Worm (Caenorhabditis elegans) whole organism, L4 larva: ENCODE measurements around the gene nas-19.

Source experiments
- F10B5.3 ChIP-seq: sonication (generic microtip); optimal IDR thresholded peaks from 2 replicates; lab custom pipeline; 2016; ENCODE audit warnings: mild to moderate bottlenecking, missing genetic modification characterization, missing compliant biosample characterization
- F26F4.8 ChIP-seq: fragments of 200-800 bp; sonication (Bioruptor generic); conservative IDR thresholded peaks from 2 replicates; pipeline ENCODE4 v1.3.6; 2022; ENCODE audit warnings: missing genetic modification characterization, missing compliant biosample characterization
- F44E2.7 ChIP-seq: fragments of 200-800 bp; sonication (Bioruptor generic); IDR thresholded peaks from 2 replicates; pipeline ENCODE4 v2.1.2; 2022; ENCODE audit warnings: missing genetic modification characterization, missing compliant biosample characterization
- Y48G9A.11 ChIP-seq: fragments of 200-800 bp; sonication (Bioruptor generic); IDR thresholded peaks from 2 replicates; pipeline ENCODE4 v1.3.6; 2022; ENCODE audit warnings: missing genetic modification reagents, missing genetic modification characterization, missing compliant biosample characterization
- Y75B8A.6 ChIP-seq: fragments of 200-800 bp; sonication (Bioruptor generic); IDR thresholded peaks from 2 replicates; pipeline ENCODE4 v1.3.6; 2022; ENCODE audit warnings: missing genetic modification reagents, missing genetic modification characterization, missing compliant biosample characterization
- ceh-32 ChIP-seq: sonication (generic microtip); optimal IDR thresholded peaks from 2 replicates; lab custom pipeline; 2016; ENCODE audit warnings: mild to moderate bottlenecking, missing genetic modification characterization, missing compliant biosample characterization; ENCODE audit not compliant: poor library complexity
- ceh-44 ChIP-seq: fragments of 200-800 bp; sonication (Bioruptor generic); IDR thresholded peaks from 2 replicates; pipeline ENCODE4 v1.3.6; 2022; ENCODE audit warnings: missing genetic modification reagents, missing genetic modification characterization, missing compliant biosample characterization
- ceh-62 ChIP-seq: sonication (generic microtip); optimal IDR thresholded peaks from 2 replicates; lab custom pipeline; 2017; ENCODE audit warnings: missing biosample characterization, missing genetic modification characterization
- ctbp-1 ChIP-seq: fragments of 200-800 bp; sonication (Bioruptor generic); IDR thresholded peaks from 2 replicates; pipeline ENCODE4 v1.3.6; 2022; ENCODE audit warnings: missing genetic modification reagents, missing genetic modification characterization, missing compliant biosample characterization
- daf-16 ChIP-seq, 3 experiments: sonication (generic microtip); optimal IDR thresholded peaks; 2 replicates each; lab custom pipeline; 2016 to 2017; ENCODE audit warnings: missing genetic modification characterization in 3 of 3, missing genetic modification reagents in 3 of 3, mild to moderate bottlenecking in 2 of 3, missing compliant biosample characterization in 2 of 3, missing biosample characterization in 1 of 3, moderate library complexity in 1 of 3
- dmd-6 ChIP-seq: fragments of 200-800 bp; sonication (Bioruptor generic); IDR thresholded peaks from 2 replicates; pipeline ENCODE4 v1.3.6; 2022; ENCODE audit warnings: missing genetic modification reagents, missing genetic modification characterization, missing compliant biosample characterization
- dmd-8 ChIP-seq: fragments of 200-800 bp; sonication (Bioruptor generic); IDR thresholded peaks from 2 replicates; pipeline ENCODE4 v1.3.6; 2022; ENCODE audit warnings: missing genetic modification characterization, missing compliant biosample characterization
- dmd-9 ChIP-seq: fragments of 200-800 bp; sonication (Bioruptor generic); IDR thresholded peaks from 2 replicates; pipeline ENCODE4 v1.3.6; 2022; ENCODE audit warnings: missing genetic modification reagents, missing genetic modification characterization, missing compliant biosample characterization
- fos-1 ChIP-seq: fragments of 150-350 bp; optimal IDR thresholded peaks from 2 replicates; lab custom pipeline; 2014; ENCODE audit warnings: missing biosample characterization, missing genetic modification characterization
- gei-8 ChIP-seq: fragments of 200-800 bp; sonication (Bioruptor generic); optimal IDR thresholded peaks from 2 replicates; lab custom pipeline; 2018; ENCODE audit warnings: mild to moderate bottlenecking, missing genetic modification characterization, missing compliant biosample characterization
- hlh-11 ChIP-seq: fragments of 200-800 bp; sonication (Bioruptor generic); optimal IDR thresholded peaks from 2 replicates; lab custom pipeline; 2018; ENCODE audit warnings: mild to moderate bottlenecking, missing genetic modification characterization, missing compliant biosample characterization
- hmg-1.1 ChIP-seq: fragments of 200-800 bp; sonication (Bioruptor generic); IDR thresholded peaks from 2 replicates; pipeline ENCODE4 v1.3.6; 2022; ENCODE audit warnings: missing genetic modification reagents, missing genetic modification characterization, missing compliant biosample characterization
- jun-1 ChIP-seq: fragments of 150-350 bp; optimal IDR thresholded peaks from 2 replicates; lab custom pipeline; 2014; ENCODE audit warnings: missing biosample characterization, missing genetic modification reagents, missing genetic modification characterization
- lim-7 ChIP-seq: fragments of 200-800 bp; sonication (Bioruptor generic); IDR thresholded peaks from 2 replicates; pipeline ENCODE4 v1.3.6; 2022; ENCODE audit warnings: missing genetic modification characterization, missing compliant biosample characterization
- lin-38 ChIP-seq: fragments of 200-800 bp; sonication (Bioruptor generic); IDR thresholded peaks from 2 replicates; pipeline ENCODE4 v1.3.6; 2022; ENCODE audit warnings: missing genetic modification reagents, missing genetic modification characterization, missing compliant biosample characterization
- lsy-2 ChIP-seq, 2 experiments: fragments of 150-350 bp in 1 of 2; sonication (generic microtip) in 1 of 2; optimal IDR thresholded peaks; 2 replicates each; lab custom pipeline; 2014 to 2017; ENCODE audit warnings: missing biosample characterization in 2 of 2, missing genetic modification characterization in 2 of 2
- madf-5 ChIP-seq, 2 experiments: fragments of 200-800 bp; sonication (Bioruptor generic); IDR thresholded peaks; 2 replicates each; pipeline ENCODE4 v1.3.6; 2022; ENCODE audit warnings: missing compliant biosample characterization in 2 of 2, missing genetic modification characterization in 2 of 2
- madf-9 ChIP-seq: fragments of 200-800 bp; sonication (Bioruptor generic); conservative IDR thresholded peaks from 2 replicates; pipeline ENCODE4 v1.3.6; 2022; ENCODE audit warnings: missing genetic modification reagents, missing genetic modification characterization, missing compliant biosample characterization
- mdl-1 ChIP-seq, 2 experiments: fragments of 150-350 bp in 1 of 2; sonication (generic microtip) in 1 of 2; optimal IDR thresholded peaks; 2 replicates each; lab custom pipeline; 2014 to 2017; ENCODE audit warnings: missing biosample characterization in 2 of 2, missing genetic modification characterization in 2 of 2
- mep-1 ChIP-seq: fragments of 150-350 bp; sonication (generic microtip); optimal IDR thresholded peaks from 3 replicates; lab custom pipeline; 2014; ENCODE audit warnings: missing biosample characterization, missing genetic modification characterization
- mes-2 ChIP-seq: sonication (generic microtip); optimal IDR thresholded peaks from 2 replicates; lab custom pipeline; 2016; ENCODE audit warnings: missing genotype, mild to moderate bottlenecking, missing genetic modification characterization, missing compliant biosample characterization; ENCODE audit not compliant: poor library complexity, severe bottlenecking
- mxl-3 ChIP-seq: fragments of 200-800 bp; sonication (Bioruptor generic); optimal IDR thresholded peaks from 2 replicates; lab custom pipeline; 2018; ENCODE audit warnings: mild to moderate bottlenecking, missing genetic modification characterization, missing compliant biosample characterization
- nhr-25 ChIP-seq: sonication (generic microtip); optimal IDR thresholded peaks from 2 replicates; lab custom pipeline; 2017; ENCODE audit warnings: missing genetic modification characterization, mild to moderate bottlenecking, missing compliant biosample characterization, antibody characterized with exemption, moderate library complexity, borderline replicate concordance; ENCODE audit not compliant: insufficient read depth
- nhr-41 ChIP-seq: fragments of 200-800 bp; sonication (Bioruptor generic); IDR thresholded peaks from 2 replicates; pipeline ENCODE4 v1.3.6; 2022; ENCODE audit warnings: missing genetic modification reagents, missing genetic modification characterization, missing compliant biosample characterization
- nhr-42 ChIP-seq: fragments of 200-800 bp; sonication (Bioruptor generic); IDR thresholded peaks from 2 replicates; pipeline ENCODE4 v1.3.6; 2022; ENCODE audit warnings: missing genetic modification characterization, missing compliant biosample characterization
- php-3 ChIP-seq: fragments of 200-800 bp; sonication (Bioruptor generic); IDR thresholded peaks from 2 replicates; pipeline ENCODE4 v1.3.6; 2022; ENCODE audit warnings: missing genetic modification reagents, missing genetic modification characterization, missing compliant biosample characterization
- pqm-1 ChIP-seq: sonication (generic microtip); optimal IDR thresholded peaks from 2 replicates; lab custom pipeline; 2017; ENCODE audit warnings: missing biosample characterization, missing genetic modification characterization
- saeg-2 ChIP-seq: fragments of 200-800 bp; sonication (Bioruptor generic); IDR thresholded peaks from 2 replicates; pipeline ENCODE4 v1.3.6; 2022; ENCODE audit warnings: missing genetic modification reagents, missing genetic modification characterization, missing compliant biosample characterization
- sdz-12 ChIP-seq: fragments of 200-800 bp; sonication (Bioruptor generic); optimal IDR thresholded peaks from 2 replicates; lab custom pipeline; 2018; ENCODE audit warnings: mild to moderate bottlenecking, missing genetic modification characterization, missing compliant biosample characterization
- snpc-1.2 ChIP-seq: fragments of 200-800 bp; sonication (Bioruptor generic); IDR thresholded peaks from 2 replicates; pipeline ENCODE4 v1.3.6; 2022; ENCODE audit warnings: missing genetic modification reagents, missing genetic modification characterization, missing compliant biosample characterization
- snpc-4 ChIP-seq: fragments of 150-350 bp; optimal IDR thresholded peaks from 2 replicates; lab custom pipeline; 2014; ENCODE audit warnings: missing biosample characterization, missing genetic modification characterization
- spr-1 ChIP-seq: sonication (generic microtip); optimal IDR thresholded peaks from 2 replicates; lab custom pipeline; 2016; ENCODE audit warnings: mild to moderate bottlenecking, missing genetic modification characterization, missing compliant biosample characterization
- tra-1 ChIP-seq: fragments of 200-800 bp; sonication (Bioruptor generic); IDR thresholded peaks from 2 replicates; pipeline ENCODE4 v1.3.6; 2022; ENCODE audit warnings: missing genetic modification reagents, missing genetic modification characterization, missing compliant biosample characterization
- unc-130 ChIP-seq: sonication (generic microtip); optimal IDR thresholded peaks from 2 replicates; lab custom pipeline; 2016; ENCODE audit warnings: missing genetic modification reagents, missing genetic modification characterization, missing compliant biosample characterization
- unc-62 ChIP-seq, 3 experiments: fragments of 150-350 bp in 1 of 3; sonication (generic microtip); optimal IDR thresholded peaks in 2 of 3; peaks in 1 of 3; 1 replicate in 1 of 3; 2 replicates in 2 of 3; lab custom pipeline; 2014 to 2017; ENCODE audit warnings: missing biosample characterization in 3 of 3, missing genetic modification characterization in 3 of 3, missing genetic modification reagents in 3 of 3, missing genotype in 1 of 3
- vab-7 ChIP-seq: fragments of 200-800 bp; sonication (Bioruptor generic); IDR thresholded peaks from 2 replicates; pipeline ENCODE4 v1.3.6; 2022; ENCODE audit warnings: missing genetic modification reagents, missing genetic modification characterization, missing compliant biosample characterization
- zip-2 ChIP-seq: fragments of 150-350 bp; optimal IDR thresholded peaks from 2 replicates; lab custom pipeline; 2014; ENCODE audit warnings: missing biosample characterization, missing genetic modification characterization
- ztf-11 ChIP-seq: fragments of 150-350 bp; optimal IDR thresholded peaks from 2 replicates; lab custom pipeline; 2014; ENCODE audit warnings: missing biosample characterization, missing genetic modification characterization
- ztf-7 ChIP-seq: fragments of 150-350 bp; optimal IDR thresholded peaks from 2 replicates; lab custom pipeline; 2014; ENCODE audit warnings: missing biosample characterization, missing genetic modification characterization

Gene nas-19

DNA sequence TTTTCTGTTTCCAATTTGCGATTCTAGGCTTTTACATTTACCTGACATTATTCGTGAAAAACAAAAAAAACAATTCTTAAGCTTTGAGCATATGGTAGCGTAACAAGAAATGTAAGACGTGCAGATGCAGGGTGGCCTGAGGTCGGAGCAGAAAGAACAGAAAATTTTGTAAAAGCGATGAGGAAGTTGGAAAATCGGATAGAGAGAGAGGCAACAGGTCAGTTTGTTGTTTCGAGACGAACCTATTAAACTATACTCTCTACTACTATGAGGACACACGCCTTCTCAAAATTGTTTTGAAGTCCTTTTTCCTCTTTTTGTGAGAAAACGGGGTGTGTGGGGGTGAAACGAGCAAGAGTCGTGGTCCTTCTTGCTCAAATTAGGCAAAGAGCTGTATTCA, 19.1 kb upstream of the nas-19 start, which contains the start of gene des-2:
Gene des-2, minus strand, starts transcription at position 101 of the 400 bp plus-strand sequence.
- TF ChIP-seq madf-5 (GFP tag; IDR thresholded peaks at IDR 0.05; lab: Robert Waterston, UW) (no peak), ctbp-1 (GFP tag; lab: Robert Waterston, UW) (no peak), daf-16 (GFP tag; optimal IDR thresholded peaks at IDR 0.05; lab: Kevin White, UChicago) (no peak), daf-16 (tag; optimal IDR thresholded peaks at IDR 0.05; lab: Kevin White, UChicago) (no peak), F26F4.8 (no peak), dmd-8 (no peak), nhr-42 (GFP tag; lab: Robert Waterston, UW) (no peak), mxl-3 (GFP tag; lab: Kevin White, UChicago) (no peak), pqm-1 (tag; lab: Kevin White, UChicago) (no peak), ceh-44 (GFP tag; lab: Robert Waterston, UW) (no peak)
- TF ChIP-seq, all 104 proteins: peak for 0

DNA sequence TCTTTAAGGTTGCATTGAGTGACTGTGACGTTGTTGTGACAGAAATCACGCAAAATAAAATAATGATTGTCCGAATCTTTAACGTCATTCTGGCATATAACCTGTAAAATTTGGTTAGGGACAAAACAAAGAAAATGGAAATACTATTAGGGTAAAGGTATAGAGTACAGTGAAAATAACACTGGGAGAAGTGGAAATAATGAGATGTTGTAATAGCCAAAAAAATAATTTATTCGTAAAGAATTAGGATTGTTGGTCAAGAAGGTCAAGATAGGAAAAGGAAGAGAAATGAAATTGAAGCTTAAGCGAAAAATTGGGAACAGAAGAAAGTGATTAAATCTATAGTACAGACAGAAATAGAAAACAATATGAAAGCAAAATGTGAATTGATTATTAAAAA, 12.5 kb upstream of the nas-19 start, which contains the start of gene deg-3:
Gene deg-3, minus strand, starts transcription at position 101 of the 400 bp plus-strand sequence.
- no peak for TF ChIP-seq F10B5.3 (tag; lab: Kevin White, UChicago)
- TF ChIP-seq lsy-2 (tag; optimal IDR thresholded peaks at IDR 0.05; lab: Kevin White, UChicago), result no peak
- no peak for TF ChIP-seq zip-2 (tag; lab: Kevin White, UChicago)
- TF ChIP-seq hmg-1.1, result no peak
- no peak for TF ChIP-seq lim-7 (GFP tag; lab: Robert Waterston, UW)
- TF ChIP-seq mep-1 (tag; lab: Kevin White, UChicago), result no peak
- TF ChIP-seq Y75B8A.6, result no peak
- TF ChIP-seq ceh-62, result no peak
- no peak for TF ChIP-seq spr-1
- TF ChIP-seq lin-38, result no peak
- TF ChIP-seq fos-1 (tag; lab: Kevin White, UChicago), result no peak
- no peak for TF ChIP-seq saeg-2 (GFP tag; lab: Robert Waterston, UW)

DNA sequence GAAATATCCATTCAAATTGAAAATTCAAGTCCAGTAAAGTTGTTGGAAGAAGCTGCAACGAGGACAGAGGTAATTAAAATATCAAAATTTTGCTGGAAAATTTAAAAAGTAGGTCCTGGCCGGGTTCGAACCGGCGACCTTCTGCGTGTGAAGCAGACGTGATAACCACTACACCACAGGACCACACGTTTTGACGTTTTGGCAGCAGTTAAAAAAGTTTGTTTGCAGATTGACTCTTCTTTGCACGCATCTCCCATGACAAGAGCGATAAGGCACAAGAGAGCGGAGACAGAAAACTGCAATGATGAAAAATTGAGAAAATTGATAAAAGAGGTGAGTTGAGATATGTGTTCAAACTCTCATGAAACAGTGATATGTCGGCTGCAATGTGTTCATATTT, 9.6 kb upstream of the nas-19 start:
- TF ChIP-seq nhr-25 (tag; lab: Kevin White, UChicago) (no peak), madf-9 (peak; percentile 45; the same call in 1 of the 2 replicates), snpc-4 (tag; lab: Kevin White, UChicago) (no peak), snpc-1.2 (GFP tag; lab: Robert Waterston, UW) (peak; percentile 77; the same call in 1 of the 2 replicates), ceh-44 (GFP tag; lab: Robert Waterston, UW) (0 out of 2 replicates have a peak, but pooled peaks have one; percentile 18), mep-1 (tag; lab: Kevin White, UChicago) (no peak), lsy-2 (tag; optimal IDR thresholded peaks at IDR 0.05; lab: Kevin White, UChicago) (no peak), jun-1 (tag; lab: Kevin White, UChicago) (no peak), vab-7 (GFP tag; lab: Robert Waterston, UW) (peak; percentile 64), mes-2 (tag; lab: Kevin White, UChicago) (peak; percentile 69), dmd-9 (GFP tag; lab: Robert Waterston, UW) (0 out of 2 replicates have a peak, but pooled peaks have one; percentile 54), php-3 (GFP tag; lab: Robert Waterston, UW) (peak; percentile 53; the same call in 1 of the 2 replicates), ceh-32 (tag; lab: Kevin White, UChicago) (no peak), Y48G9A.11 (GFP tag; lab: Robert Waterston, UW) (0 out of 2 replicates have a peak, but pooled peaks have one; percentile 22), unc-130 (no peak), F26F4.8 (no peak), mdl-1 (tag; optimal IDR thresholded peaks at IDR 0.05; lab: Kevin White, UChicago) (no peak), F10B5.3 (tag; lab: Kevin White, UChicago) (no peak), F44E2.7 (GFP tag; lab: Robert Waterston, UW) (0 out of 2 replicates have a peak, but pooled peaks have one; percentile 52), sdz-12 (GFP tag; lab: Kevin White, UChicago) (no peak), ztf-11 (no peak), unc-62 (GFP tag; optimal IDR thresholded peaks at IDR 0.05 in 1 of 2; lab: Kevin White, UChicago) (no peak), unc-62 (tag; optimal IDR thresholded peaks at IDR 0.05; lab: Kevin White, UChicago) (no peak), daf-16 (GFP tag; optimal IDR thresholded peaks at IDR 0.05; lab: Kevin White, UChicago) (peak in 1 of 2 experiments; percentile 53), daf-16 (tag; optimal IDR thresholded peaks at IDR 0.05; lab: Kevin White, UChicago) (no peak), dmd-6 (GFP tag; lab: Robert Waterston, UW) (peak; percentile 82), hmg-1.1 (peak; percentile 71), nhr-41 (GFP tag; lab: Robert Waterston, UW) (no peak), hlh-11 (tag; lab: Kevin White, UChicago) (peak; percentile 77), ctbp-1 (GFP tag; lab: Robert Waterston, UW) (no peak), ztf-7 (no peak), gei-8 (GFP tag; lab: Kevin White, UChicago) (peak; percentile 27), tra-1 (GFP tag; lab: Robert Waterston, UW) (no peak), mxl-3 (GFP tag; lab: Kevin White, UChicago) (peak; percentile 51)
